Fruit fly (Drosophila melanogaster) Kc167 (cell line): ENCODE measurements around the gene grsm.

ENCODE experiments used
- Myc ChIP-seq: fragments of >200 bp; optimal IDR thresholded peaks from 2 replicates; lab custom pipeline; 2017; ENCODE audit warnings: missing external identifiers
- Sin3A ChIP-seq: fragments of >200 bp; optimal IDR thresholded peaks from 2 replicates; lab custom pipeline; 2018; ENCODE audit warnings: missing external identifiers
- h ChIP-seq: fragments of >200 bp; optimal IDR thresholded peaks from 3 replicates; lab custom pipeline; 2018; ENCODE audit warnings: missing external identifiers
- insv ChIP-seq: fragments of >200 bp; optimal IDR thresholded peaks from 3 replicates; lab custom pipeline; 2018; ENCODE audit warnings: missing external identifiers
- psq ChIP-seq: fragments of >200 bp; optimal IDR thresholded peaks from 2 replicates; lab custom pipeline; 2017; ENCODE audit warnings: missing external identifiers
- ttk ChIP-seq: sonication (Bioruptor generic); optimal IDR thresholded peaks from 2 replicates; lab custom pipeline; 2017; ENCODE audit warnings: missing external identifiers

grsm gene

dm6 chr3R:12967612-12968011, at the start of gene grsm, which contains the start of gene CG14384:
grsm (minus strand) TSS chr3R:12967712.
CG14384 (minus strand) TSS chr3R:12967712.
- TF ChIP-seq psq (lab: Kevin White, UChicago) (no peak), Sin3A (lab: Kevin White, UChicago) (no peak), h (lab: Kevin White, UChicago) (no peak)

- TF ChIP-seq Sin3A (lab: Kevin White, UChicago) (no peak), insv (lab: Kevin White, UChicago) (no peak), Myc (lab: Kevin White, UChicago) (no peak), psq (lab: Kevin White, UChicago) (no peak), ttk (no peak)
Measured at dm6 chr3R:13015811-13016766, 48.6 kb upstream of the grsm start.

- no peak for TF ChIP-seq Sin3A (lab: Kevin White, UChicago)
- no peak for TF ChIP-seq h (lab: Kevin White, UChicago)
- no peak for TF ChIP-seq ttk
- TF ChIP-seq psq (lab: Kevin White, UChicago), result no peak
- no peak for TF ChIP-seq insv (lab: Kevin White, UChicago)
- no peak for TF ChIP-seq Myc (lab: Kevin White, UChicago)
Measured at dm6 chr3R:13015402-13015801, 47.9 kb upstream of the grsm start.

dm6 chr3R:13014168-13014881, 46.8 kb upstream of the grsm start:
- TF ChIP-seq Sin3A (lab: Kevin White, UChicago) (no peak), Myc (lab: Kevin White, UChicago) (no peak), insv (lab: Kevin White, UChicago) (no peak), psq (lab: Kevin White, UChicago) (no peak), ttk (no peak), h (lab: Kevin White, UChicago) (no peak)

dm6 chr3R:13012990-13013389, 45.5 kb upstream of the grsm start:
- no peak for TF ChIP-seq Myc (lab: Kevin White, UChicago)
- no peak for TF ChIP-seq ttk

dm6 chr3R:13012351-13012750, 44.8 kb upstream of the grsm start:
- TF ChIP-seq h (lab: Kevin White, UChicago) (no peak), Sin3A (lab: Kevin White, UChicago) (no peak)

dm6 chr3R:13011621-13011963, 44.1 kb upstream of the grsm start, which contains the start of gene CtBP:
CtBP (plus strand) TSS chr3R:13011649.
- TF ChIP-seq Sin3A (lab: Kevin White, UChicago), result no peak
- TF ChIP-seq ttk, result no peak
- no peak for TF ChIP-seq h (lab: Kevin White, UChicago)
- TF ChIP-seq psq (lab: Kevin White, UChicago), result no peak
- no peak for TF ChIP-seq Myc (lab: Kevin White, UChicago)
- no peak for TF ChIP-seq insv (lab: Kevin White, UChicago)

dm6 chr3R:13010905-13011620, 43.6 kb upstream of the grsm start, which contains the start of gene CG8031:
CG8031 (minus strand) TSS chr3R:13011310.
- TF ChIP-seq insv (lab: Kevin White, UChicago), result no peak
- TF ChIP-seq h (lab: Kevin White, UChicago), result no peak
- no peak for TF ChIP-seq ttk
- TF ChIP-seq Sin3A (lab: Kevin White, UChicago), result no peak
- no peak for TF ChIP-seq psq (lab: Kevin White, UChicago)
- TF ChIP-seq Myc (lab: Kevin White, UChicago), result no peak

dm6 chr3R:13009595-13009994, 42.1 kb upstream of the grsm start, which contains the start of gene CG11656:
CG11656 (plus strand) TSS chr3R:13009895.
- TF ChIP-seq Sin3A (lab: Kevin White, UChicago), result no peak
- TF ChIP-seq h (lab: Kevin White, UChicago), result no peak
- no peak for TF ChIP-seq insv (lab: Kevin White, UChicago)
- no peak for TF ChIP-seq Myc (lab: Kevin White, UChicago)
- TF ChIP-seq psq (lab: Kevin White, UChicago), result no peak
- no peak for TF ChIP-seq ttk

dm6 chr3R:12998234-12998591, 30.7 kb upstream of the grsm start:
- TF ChIP-seq insv (lab: Kevin White, UChicago) (no peak), h (lab: Kevin White, UChicago) (no peak), Myc (lab: Kevin White, UChicago) (no peak)

- TF ChIP-seq ttk (no peak), Sin3A (lab: Kevin White, UChicago) (no peak), psq (lab: Kevin White, UChicago) (no peak), insv (lab: Kevin White, UChicago) (no peak), h (lab: Kevin White, UChicago) (no peak), Myc (lab: Kevin White, UChicago) (no peak)
Measured at dm6 chr3R:12997550-12998233, 30.2 kb upstream of the grsm start, which contains the start of the genes CG17327, CG44194 and CG7518. CG17327 (minus strand) TSS chr3R:12997726. CG44194 (minus strand) TSS chr3R:12997726. CG7518 (plus strand) TSS chr3R:12998089.
